Fruit fly (Drosophila melanogaster) Kc167 (cell line): ENCODE measurements around the gene Vps13B.

ENCODE experiments used
- Myc ChIP-seq: fragments of >200 bp; optimal IDR thresholded peaks from 2 replicates; lab custom pipeline; 2017; ENCODE audit warnings: missing external identifiers
- Sin3A ChIP-seq: fragments of >200 bp; optimal IDR thresholded peaks from 2 replicates; lab custom pipeline; 2018; ENCODE audit warnings: missing external identifiers
- h ChIP-seq: fragments of >200 bp; optimal IDR thresholded peaks from 3 replicates; lab custom pipeline; 2018; ENCODE audit warnings: missing external identifiers
- ttk ChIP-seq: sonication (Bioruptor generic); optimal IDR thresholded peaks from 2 replicates; lab custom pipeline; 2017; ENCODE audit warnings: missing external identifiers

dm6 chr3R:29891183-29891582 is 44.6 kb upstream of the Vps13B start:
- TF ChIP-seq Sin3A (lab: Kevin White, UChicago) (no peak), ttk (lab: Kevin White, UChicago) (no peak), h (lab: Kevin White, UChicago) (no peak), Myc (lab: Kevin White, UChicago) (no peak)
